Fruit fly (Drosophila melanogaster): ENCODE data around the gene pths.

Gene pths

DNA sequence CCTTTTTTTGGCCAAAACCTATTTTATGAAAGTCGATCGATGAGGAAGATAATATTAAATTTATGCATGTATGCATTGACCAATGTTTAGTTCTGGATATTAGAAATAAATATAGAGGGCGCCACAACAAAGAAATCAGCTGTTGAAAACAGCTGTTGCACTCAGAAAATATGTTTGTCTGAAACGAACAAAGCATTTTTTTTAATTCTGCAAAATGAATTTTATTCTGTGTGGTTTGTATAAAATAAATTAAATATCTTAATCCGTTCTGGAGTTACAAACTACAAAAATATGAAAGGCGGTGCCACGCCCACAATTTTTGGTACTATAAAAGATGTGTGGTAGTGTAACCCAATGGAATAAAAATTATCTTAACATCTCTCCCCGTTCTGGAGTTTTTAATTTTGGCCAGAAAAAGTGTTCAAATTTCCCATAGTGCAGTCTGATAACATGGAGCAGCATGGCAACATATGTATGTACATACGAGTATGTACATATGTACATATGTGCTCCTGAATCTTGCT lies 34.2 kb upstream of the pths start (continued):
- TF ChIP-seq CG1603 (tag; optimal IDR thresholded peaks at IDR 0.05) (no peak), CG4617 (GFP tag; optimal IDR thresholded peaks at IDR 0.05; ENCODE audit: borderline replicate concordance) (no peak), lola (GFP tag; optimal IDR thresholded peaks at IDR 0.05) (peak in 1 of 3 experiments; percentile 82), Abd-B (GFP tag; optimal IDR thresholded peaks at IDR 0.05) (no peak), sqz (GFP tag; optimal IDR thresholded peaks at IDR 0.05) (peak; percentile 31), CG10543 (GFP tag; optimal IDR thresholded peaks at IDR 0.05) (no peak), CG43689 (GFP tag; IDR thresholded peaks at IDR 0.05) (no peak), CG10267 (tag; optimal IDR thresholded peaks at IDR 0.05) (peak; percentile 44), CG15073 (GFP tag; optimal IDR thresholded peaks at IDR 0.05) (no peak), pum (GFP tag; optimal IDR thresholded peaks at IDR 0.05) (peak; percentile 24), Hr51 (GFP tag; optimal IDR thresholded peaks at IDR 0.05) (peak; percentile 33 to 74)

DNA sequence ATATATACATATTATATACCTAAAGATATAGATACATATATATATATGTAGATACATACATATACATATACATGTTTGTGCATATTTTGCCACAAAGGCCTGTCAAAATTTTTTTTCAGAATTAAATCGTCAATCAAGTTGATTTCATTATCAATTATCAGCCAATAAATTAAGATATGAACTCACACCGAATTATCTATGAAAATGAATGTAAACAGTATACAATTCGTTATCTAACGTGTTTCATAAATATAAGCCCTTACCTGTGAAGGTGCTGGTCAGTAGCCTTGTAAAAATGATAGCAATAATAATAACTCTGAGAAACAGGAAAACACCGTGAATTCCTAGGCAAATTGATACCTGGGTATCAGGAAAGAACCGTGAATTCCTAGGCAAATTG lies 33.3 kb upstream of the pths start:
- TF ChIP-seq vvl (GFP tag; IDR thresholded peaks at IDR 0.05) (no peak), kah (GFP tag; optimal IDR thresholded peaks at IDR 0.05) (no peak), sens (GFP tag) (peak; percentile 47), CG14860 (GFP tag; IDR thresholded peaks at IDR 0.05; ENCODE audit: partially characterized antibody) (no peak), Hand (GFP tag; optimal IDR thresholded peaks at IDR 0.05) (no peak), CG2678 (tag; optimal IDR thresholded peaks at IDR 0.05) (no peak), prd (optimal IDR thresholded peaks at IDR 0.05) (no peak), prd (GFP tag; IDR thresholded peaks at IDR 0.05) (no peak), disco-r (GFP tag; optimal IDR thresholded peaks at IDR 0.05) (no peak), Pdp1 (GFP tag; optimal IDR thresholded peaks at IDR 0.05) (peak in 1 of 2 experiments; percentile 13), zfh1 (GFP tag; IDR thresholded peaks at IDR 0.05) (no peak), mirr (GFP tag; optimal IDR thresholded peaks at IDR 0.05) (peak; percentile 67), eve (GFP tag; optimal IDR thresholded peaks at IDR 0.05) (no peak), corto (GFP tag; optimal IDR thresholded peaks at IDR 0.05) (no peak), ci (GFP tag; IDR thresholded peaks at IDR 0.05) (no peak), trh (GFP tag; optimal IDR thresholded peaks at IDR 0.05) (no peak), CG4360 (GFP tag; IDR thresholded peaks at IDR 0.05) (no peak), exex (tag; optimal IDR thresholded peaks at IDR 0.05) (peak; percentile 57), CG18619 (GFP tag; optimal IDR thresholded peaks at IDR 0.05) (no peak), dmrt99B (tag; optimal IDR thresholded peaks at IDR 0.05) (no peak), CG7556 (GFP tag; optimal IDR thresholded peaks at IDR 0.05) (no peak), sd (tag; optimal IDR thresholded peaks at IDR 0.05) (peak; percentile 32), CG43689 (GFP tag; IDR thresholded peaks at IDR 0.05) (no peak), zen2 (GFP tag; IDR thresholded peaks at IDR 0.05; ENCODE audit: partially characterized antibody) (no peak), Dll (GFP tag; IDR thresholded peaks at IDR 0.05; ENCODE audit: partially characterized antibody) (no peak), Bgb (GFP tag; IDR thresholded peaks at IDR 0.05; ENCODE audit: partially characterized antibody) (no peak), NC2β (GFP tag; optimal IDR thresholded peaks at IDR 0.05) (no peak), chif (GFP tag; optimal IDR thresholded peaks at IDR 0.05) (no peak), Vsx1 (GFP tag; optimal IDR thresholded peaks at IDR 0.05) (no peak), CG17385 (GFP tag; optimal IDR thresholded peaks at IDR 0.05) (no peak), Dip3 (GFP tag; optimal IDR thresholded peaks at IDR 0.05) (no peak), HLHmδ (GFP tag; optimal IDR thresholded peaks at IDR 0.05) (no peak), Nf-YC (tag; optimal IDR thresholded peaks at IDR 0.05) (no peak), lola (GFP tag; optimal IDR thresholded peaks at IDR 0.05) (no peak), lab (GFP tag; optimal IDR thresholded peaks at IDR 0.05) (peak; percentile 63)
